Worm (Caenorhabditis elegans): ENCODE results near the gene mrt-2.

DNA sequence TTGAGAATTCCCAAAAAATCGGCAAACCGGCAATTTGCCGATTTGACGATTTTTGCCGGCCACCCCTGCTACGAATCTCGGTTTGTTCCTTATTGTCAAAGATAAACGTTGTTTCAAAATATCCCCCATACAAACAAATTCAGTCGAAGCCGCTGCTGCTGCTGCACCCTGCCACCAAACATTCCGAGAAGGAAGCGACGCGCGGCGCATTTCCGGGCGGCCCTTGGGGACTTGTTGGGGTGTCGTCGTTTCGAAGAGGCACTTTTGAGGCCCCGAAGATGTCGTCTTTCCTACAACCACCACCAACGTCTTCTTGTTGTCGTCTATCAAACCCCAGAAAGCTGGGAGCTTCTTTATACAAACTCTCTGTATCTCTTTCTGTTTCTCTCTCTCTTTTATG, 47.8 kb downstream of the mrt-2 start:
- TF ChIP-seq nhr-28 (tag; optimal IDR thresholded peaks at IDR 0.05): no peak
- TF ChIP-seq nhr-11 (tag; optimal IDR thresholded peaks at IDR 0.05): no peak
- TF ChIP-seq fos-1 (tag; optimal IDR thresholded peaks at IDR 0.05): no peak
- no peak for TF ChIP-seq pqm-1 (tag; optimal IDR thresholded peaks at IDR 0.05)
- TF ChIP-seq fkh-10 (GFP tag; optimal IDR thresholded peaks at IDR 0.05): no peak
- TF ChIP-seq isw-1 (GFP tag; IDR thresholded peaks at IDR 0.05): no peak
- TF ChIP-seq lin-13 (GFP tag; optimal IDR thresholded peaks at IDR 0.05): no peak

Data from whole organism, L1 larva.